Worm (Caenorhabditis elegans): Measurements from ENCODE around the gene ung-1.

ce11 chrIII:12009764-12010163, 35.9 kb upstream of the ung-1 start:
- TF ChIP-seq gmeb-1 (tag; optimal IDR thresholded peaks at IDR 0.05) = no peak
- no peak for TF ChIP-seq dmd-4 (tag; optimal IDR thresholded peaks at IDR 0.05)
- no peak for TF ChIP-seq egl-27 (tag; optimal IDR thresholded peaks at IDR 0.05)
- no peak for TF ChIP-seq aly-2 (tag; optimal IDR thresholded peaks at IDR 0.05)
- no peak for TF ChIP-seq zag-1 (tag; optimal IDR thresholded peaks at IDR 0.05)
- no peak for TF ChIP-seq nhr-237 (tag; optimal IDR thresholded peaks at IDR 0.05)
- no peak for TF ChIP-seq lsy-2 (tag; optimal IDR thresholded peaks at IDR 0.05)

Data from whole organism, L2 larva.